Worm (Caenorhabditis elegans) whole organism, late embryonic: Measurements from ENCODE around the gene frm-2.

Experiments
- C38D4.7 ChIP-seq: fragments of 200-800 bp; sonication (Bioruptor generic); optimal IDR thresholded peaks from 2 replicates; lab custom pipeline; 2018; ENCODE audit warnings: mild to moderate bottlenecking, missing genetic modification characterization, moderate library complexity, missing compliant biosample characterization
- F13H6.1 ChIP-seq: sonication (generic microtip); optimal IDR thresholded peaks from 2 replicates; lab custom pipeline; 2016; ENCODE audit warnings: missing genetic modification characterization, missing compliant biosample characterization
- K02D7.2 ChIP-seq: sonication (generic microtip); optimal IDR thresholded peaks from 2 replicates; lab custom pipeline; 2017; ENCODE audit warnings: mild to moderate bottlenecking, missing genetic modification characterization, missing compliant biosample characterization
- K09A11.1 ChIP-seq: sonication (generic microtip); optimal IDR thresholded peaks from 2 replicates; lab custom pipeline; 2017; ENCODE audit warnings: antibody characterized with exemption, mild to moderate bottlenecking, missing genetic modification characterization, missing compliant biosample characterization; ENCODE audit not compliant: insufficient read depth
- T23F11.4 ChIP-seq: fragments of 200-800 bp; sonication (Bioruptor generic); optimal IDR thresholded peaks from 2 replicates; lab custom pipeline; 2018; ENCODE audit warnings: mild to moderate bottlenecking, missing genetic modification characterization, missing compliant biosample characterization
- Y22D7AL.16 ChIP-seq: sonication (generic microtip); optimal IDR thresholded peaks from 2 replicates; lab custom pipeline; 2016; ENCODE audit warnings: missing genetic modification characterization, missing compliant biosample characterization
- ama-1 ChIP-seq: fragments of 150-350 bp; optimal IDR thresholded peaks from 2 replicates; lab custom pipeline; 2014
- ceh-19 ChIP-seq: fragments of 200-800 bp; sonication (Bioruptor generic); optimal IDR thresholded peaks from 2 replicates; lab custom pipeline; 2018; ENCODE audit warnings: mild to moderate bottlenecking, missing genetic modification characterization, missing compliant biosample characterization
- ceh-22 ChIP-seq: sonication (generic microtip); optimal IDR thresholded peaks from 2 replicates; lab custom pipeline; 2017; ENCODE audit warnings: missing biosample characterization, missing genetic modification characterization
- ceh-31 ChIP-seq: sonication (generic microtip); optimal IDR thresholded peaks from 2 replicates; lab custom pipeline; 2016; ENCODE audit warnings: missing genetic modification characterization, missing compliant biosample characterization
- ceh-34 ChIP-seq: sonication (generic microtip); optimal IDR thresholded peaks from 2 replicates; lab custom pipeline; 2016; ENCODE audit warnings: mild to moderate bottlenecking, missing genetic modification characterization, missing compliant biosample characterization
- ceh-45 ChIP-seq: fragments of 200-800 bp; sonication (Bioruptor generic); IDR thresholded peaks from 2 replicates; pipeline ENCODE4 v1.3.6; 2022; ENCODE audit warnings: missing genetic modification reagents, missing genetic modification characterization, missing compliant biosample characterization
- ceh-9 ChIP-seq: sonication (generic microtip); optimal IDR thresholded peaks from 2 replicates; lab custom pipeline; 2016; ENCODE audit warnings: mild to moderate bottlenecking, missing genetic modification characterization, inconsistent platforms, missing compliant biosample characterization
- che-1 ChIP-seq: sonication (generic microtip); optimal IDR thresholded peaks from 2 replicates; lab custom pipeline; 2016; ENCODE audit warnings: mild to moderate bottlenecking, missing genetic modification characterization, missing compliant biosample characterization
- elt-2 ChIP-seq: sonication (generic microtip); optimal IDR thresholded peaks from 2 replicates; lab custom pipeline; 2016; ENCODE audit warnings: missing genetic modification reagents, missing genetic modification characterization, missing compliant biosample characterization
- fax-1 ChIP-seq: sonication (generic microtip); optimal IDR thresholded peaks from 2 replicates; lab custom pipeline; 2016; ENCODE audit warnings: missing genotype, missing genetic modification characterization, missing compliant biosample characterization
- hlh-15 ChIP-seq: sonication (generic microtip); optimal IDR thresholded peaks from 2 replicates; lab custom pipeline; 2016; ENCODE audit warnings: missing genetic modification characterization, missing compliant biosample characterization
- hlh-30 ChIP-seq: sonication (generic microtip); optimal IDR thresholded peaks from 2 replicates; lab custom pipeline; 2017; ENCODE audit warnings: antibody characterized with exemption, missing genetic modification characterization, missing compliant biosample characterization; ENCODE audit not compliant: insufficient read depth
- hlh-8 ChIP-seq: sonication (generic microtip); optimal IDR thresholded peaks from 2 replicates; lab custom pipeline; 2016; ENCODE audit warnings: missing genotype, missing genetic modification characterization, missing compliant biosample characterization
- lin-11 ChIP-seq: fragments of 200-800 bp; sonication (Bioruptor generic); optimal IDR thresholded peaks from 2 replicates; lab custom pipeline; 2018; ENCODE audit warnings: mild to moderate bottlenecking, missing genetic modification characterization, missing compliant biosample characterization
- madf-2 ChIP-seq: sonication (generic microtip); optimal IDR thresholded peaks from 2 replicates; lab custom pipeline; 2017; ENCODE audit warnings: missing genetic modification characterization, missing compliant biosample characterization
- mec-3 ChIP-seq: sonication (generic microtip); optimal IDR thresholded peaks from 2 replicates; lab custom pipeline; 2016; ENCODE audit warnings: borderline replicate concordance, missing genetic modification characterization, missing compliant biosample characterization
- nhr-11 ChIP-seq: fragments of 150-350 bp; optimal IDR thresholded peaks from 2 replicates; lab custom pipeline; 2014; ENCODE audit warnings: missing biosample characterization, missing genetic modification characterization
- nhr-232 ChIP-seq: sonication (generic microtip); optimal IDR thresholded peaks from 2 replicates; lab custom pipeline; 2016; ENCODE audit warnings: missing genetic modification characterization, missing compliant biosample characterization
- npax-4 ChIP-seq: sonication (generic microtip); optimal IDR thresholded peaks from 2 replicates; lab custom pipeline; 2016; ENCODE audit warnings: missing genetic modification characterization, missing compliant biosample characterization
- pag-3 ChIP-seq: sonication (generic microtip); optimal IDR thresholded peaks from 2 replicates; lab custom pipeline; 2016; ENCODE audit warnings: missing compliant biosample characterization, missing genetic modification characterization, borderline replicate concordance
- pax-1 ChIP-seq: fragments of 150-350 bp; optimal IDR thresholded peaks from 2 replicates; lab custom pipeline; 2014; ENCODE audit warnings: missing biosample characterization, missing genetic modification characterization
- pqm-1 ChIP-seq: sonication (generic microtip); optimal IDR thresholded peaks from 2 replicates; lab custom pipeline; 2016; ENCODE audit warnings: missing genetic modification characterization, missing compliant biosample characterization
- rnt-1 ChIP-seq: sonication (generic microtip); optimal IDR thresholded peaks from 2 replicates; lab custom pipeline; 2016; ENCODE audit warnings: missing genetic modification characterization, missing compliant biosample characterization
- syd-9 ChIP-seq: sonication (generic microtip); optimal IDR thresholded peaks from 2 replicates; lab custom pipeline; 2016; ENCODE audit warnings: mild to moderate bottlenecking, missing genetic modification characterization, moderate library complexity, missing compliant biosample characterization
- tbx-2 ChIP-seq: sonication (generic microtip); optimal IDR thresholded peaks from 2 replicates; lab custom pipeline; 2016; ENCODE audit warnings: missing genetic modification characterization, missing compliant biosample characterization
- tbx-7 ChIP-seq: sonication (generic microtip); optimal IDR thresholded peaks from 2 replicates; lab custom pipeline; 2016; ENCODE audit warnings: missing genotype, missing genetic modification characterization, missing compliant biosample characterization
- unc-3 ChIP-seq, 2 experiments: fragments of 200-800 bp in 1 of 2; sonication (Bioruptor generic) in 1 of 2; sonication (generic microtip) in 1 of 2; conservative IDR thresholded peaks in 1 of 2; optimal IDR thresholded peaks in 1 of 2; 2 replicates each; pipeline versions ENCODE4 v1.3.6 to Lab custom; 2016 to 2022; ENCODE audit warnings: missing compliant biosample characterization in 2 of 2, missing genetic modification characterization in 2 of 2, missing genetic modification reagents in 1 of 2
- unc-42 ChIP-seq: sonication (generic microtip); optimal IDR thresholded peaks from 2 replicates; lab custom pipeline; 2016; ENCODE audit warnings: missing genotype, missing genetic modification characterization, missing compliant biosample characterization

Gene frm-2

ce11 chrIII:5988010-5988409 lies 6.1 kb upstream of the frm-2 start:
- TF ChIP-seq ceh-31: peak; percentile 29
- no peak for TF ChIP-seq K02D7.2
- no peak for TF ChIP-seq pag-3
- TF ChIP-seq unc-42 (tag; lab: Kevin White, UChicago): peak; percentile 72
- peak; percentile 0 for TF ChIP-seq tbx-2 (tag; lab: Kevin White, UChicago)

DNA sequence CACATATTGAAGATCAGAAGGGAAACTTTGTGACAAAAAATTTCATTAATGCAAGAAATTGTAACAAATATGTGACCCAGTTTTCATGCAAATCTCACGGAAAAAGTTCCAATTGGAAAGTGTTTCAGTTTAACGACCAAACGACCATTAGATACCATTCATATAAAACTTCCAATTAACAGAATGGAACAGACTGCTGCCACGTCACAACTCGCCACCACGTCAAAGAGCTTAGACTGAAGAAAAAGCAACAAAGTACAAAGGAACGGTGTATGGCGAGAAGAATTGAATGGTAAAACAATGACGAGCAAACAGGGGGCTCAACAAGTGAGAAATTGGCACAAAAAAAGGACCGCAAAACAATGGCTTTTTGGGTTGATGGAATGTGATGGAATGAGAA lies 3.4 kb upstream of the frm-2 start, which contains the start of gene T04C9.3:
TSS of gene T04C9.3 (plus strand) at position 301 of the 400 bp plus-strand sequence.
- no peak for TF ChIP-seq pax-1 (tag; lab: Kevin White, UChicago)
- TF ChIP-seq tbx-2 (tag; lab: Kevin White, UChicago): no peak
- TF ChIP-seq madf-2 (tag; lab: Kevin White, UChicago): no peak
- no peak for TF ChIP-seq syd-9 (tag; lab: Kevin White, UChicago)
- no peak for TF ChIP-seq ceh-22 (tag; lab: Kevin White, UChicago)
- no peak for TF ChIP-seq tbx-7 (tag; lab: Kevin White, UChicago)
- no peak for TF ChIP-seq lin-11 (tag; lab: Kevin White, UChicago)
- no peak for TF ChIP-seq ceh-19
- no peak for TF ChIP-seq F13H6.1 (tag; lab: Kevin White, UChicago)
- no peak for TF ChIP-seq mec-3 (tag; lab: Kevin White, UChicago)

DNA sequence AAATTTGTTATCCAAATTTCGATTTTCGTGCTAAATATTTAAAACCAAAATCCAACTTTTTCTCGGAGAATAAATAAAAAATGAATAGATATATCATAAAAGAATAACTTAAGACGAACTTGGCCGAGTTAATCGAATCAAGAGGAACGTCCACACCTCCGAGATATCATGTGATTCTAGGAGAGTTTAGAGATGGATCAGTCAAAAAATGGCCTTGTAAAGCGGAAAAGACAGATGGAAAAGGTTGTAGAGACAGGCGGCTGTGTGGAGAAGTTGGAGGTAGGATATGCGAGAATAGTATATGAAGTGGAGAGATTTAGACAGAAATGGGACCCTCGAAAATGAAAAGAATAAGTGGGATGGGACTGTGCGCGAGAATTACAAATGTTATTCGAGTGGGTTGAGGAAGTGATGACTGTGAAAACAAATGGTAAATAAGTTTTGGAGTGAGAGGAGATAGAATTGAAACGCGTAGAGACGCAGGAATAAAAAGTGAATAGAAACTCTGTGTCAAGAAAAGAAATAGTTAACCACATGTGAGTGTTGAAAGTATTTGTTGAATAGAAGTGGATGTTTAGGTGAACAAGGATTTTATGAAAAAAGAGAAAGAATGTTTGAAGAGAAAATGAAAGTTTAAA lies 946 bp upstream of the frm-2 start:
- no peak for TF ChIP-seq pqm-1 (tag; lab: Kevin White, UChicago)
- TF ChIP-seq unc-3 (GFP tag; conservative IDR thresholded peaks at IDR 0.05; lab: Robert Waterston, UW): no peak
- no peak for TF ChIP-seq unc-3 (tag; optimal IDR thresholded peaks at IDR 0.05; lab: Kevin White, UChicago)
- no peak for TF ChIP-seq nhr-11
- TF ChIP-seq ceh-45 (GFP tag; lab: Robert Waterston, UW): no peak
- peak; percentile 17 for TF ChIP-seq ceh-31
- TF ChIP-seq lin-11 (tag; lab: Kevin White, UChicago): no peak
- TF ChIP-seq C38D4.7 (GFP tag; lab: Kevin White, UChicago): no peak
- peak; percentile 48 for TF ChIP-seq hlh-30
- no peak for TF ChIP-seq K09A11.1 (tag; lab: Kevin White, UChicago)
- TF ChIP-seq hlh-15 (tag; lab: Kevin White, UChicago): no peak
- TF ChIP-seq Y22D7AL.16 (tag; lab: Kevin White, UChicago): no peak
- no peak for TF ChIP-seq ceh-22 (tag; lab: Kevin White, UChicago)
- TF ChIP-seq che-1 (tag; lab: Kevin White, UChicago): no peak
- TF ChIP-seq rnt-1: no peak
- TF ChIP-seq mec-3 (tag; lab: Kevin White, UChicago): no peak

DNA sequence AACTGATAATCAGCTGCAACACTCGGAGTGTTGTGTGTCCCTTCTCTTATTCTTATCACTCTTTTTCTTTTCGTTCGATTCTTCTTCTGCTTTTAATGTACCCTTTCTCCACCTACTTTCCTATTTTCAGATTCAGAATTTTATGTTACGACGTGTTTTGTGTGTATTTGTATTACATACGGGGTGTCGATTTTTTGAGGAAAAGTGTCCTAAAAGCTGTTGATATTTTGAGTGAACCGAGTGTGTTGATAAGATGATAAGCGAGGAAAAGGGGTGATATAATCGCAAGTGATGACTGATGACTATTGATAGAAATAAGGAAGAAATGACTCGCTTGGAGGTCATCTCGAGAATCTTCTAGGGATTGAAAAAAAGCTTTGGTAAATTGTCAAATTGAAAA lies 519 bp downstream of the frm-2 start:
- TF ChIP-seq elt-2 (tag; lab: Kevin White, UChicago) (peak; percentile 94), npax-4 (tag; lab: Kevin White, UChicago) (no peak), T23F11.4 (no peak), ceh-9 (no peak)

ce11 chrIII:5980274-5980918 lies 1.5 kb downstream of the frm-2 start:
- TF ChIP-seq pax-1 (tag; lab: Kevin White, UChicago): peak; percentile 82
- peak; percentile 85 for TF ChIP-seq hlh-8 (tag; lab: Kevin White, UChicago)
- no peak for TF ChIP-seq ceh-34 (tag; lab: Kevin White, UChicago)
- TF ChIP-seq hlh-15 (tag; lab: Kevin White, UChicago): no peak
- TF ChIP-seq fax-1 (tag; lab: Kevin White, UChicago): no peak
- no peak for TF ChIP-seq nhr-232 (tag; lab: Kevin White, UChicago)
- TF ChIP-seq ama-1: no peak
- no peak for TF ChIP-seq nhr-11
- TF ChIP-seq K02D7.2: no peak
